In the genomic region with DNA sequence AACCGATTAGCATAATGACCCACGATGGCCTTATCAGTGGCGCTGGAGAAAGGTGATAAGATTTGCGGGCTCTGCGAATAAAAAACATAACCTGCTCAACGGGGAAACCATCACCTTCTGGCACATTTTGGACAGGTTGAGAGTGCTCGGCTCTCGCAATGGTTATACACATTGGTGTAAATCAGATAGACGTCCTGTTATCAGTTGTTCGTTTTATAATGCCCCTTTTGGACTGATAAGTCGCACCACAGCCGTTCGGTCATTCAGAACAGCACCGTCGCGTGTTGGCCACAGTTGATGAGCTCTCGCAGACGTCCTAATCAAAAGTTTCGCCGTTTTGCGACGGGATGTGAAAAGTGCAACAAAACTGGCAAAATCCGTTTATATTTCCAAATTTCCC, we compare ENCODE assay signal across 2 fruit fly cellular contexts.
TF ChIP-seq lines count a peak whose summit lies in the region.
"Not testable (repeated sequence)": the region's sequence is repeated elsewhere in the genome, so short reads cannot be mapped to it uniquely, and the experiment has no call there.

No protein-coding gene starts in this region.

- TF ChIP-seq CTCF in whole organism, embryonic (GFP tag; optimal IDR thresholded peaks at IDR 0.05; lab: Kevin White, UChicago), result not testable (repeated sequence)

TF ChIP-seq in whole organism, embryonic, 481 proteins besides CTCF, POLR2A, EP300 and RAD21:
- peak; percentile 30; the same call in 1 of the 2 replicates for TF ChIP-seq ham (GFP tag; IDR thresholded peaks at IDR 0.05; lab: Robert Waterston, UW)
- peak; percentile 68 for TF ChIP-seq GATAe (GFP tag; conservative IDR thresholded peaks at IDR 0.05; lab: Robert Waterston, UW)

TF ChIP-seq in whole organism, prepupa, 60 proteins besides CTCF, POLR2A, EP300 and RAD21:
- TF ChIP-seq vri (GFP tag; optimal IDR thresholded peaks at IDR 0.05; lab: Kevin White, UChicago), result peak; percentile 25
- peak; percentile 70 for TF ChIP-seq svp (GFP tag; lab: Kevin White, UChicago)
